Fruit fly (Drosophila melanogaster): ENCODE results near the gene CG11768.

dm6 chr3R:8779823-8780222 lies 11.8 kb upstream of the CG11768 start, which contains the start of gene CG33191:
- TF ChIP-seq foxo (GFP tag; optimal IDR thresholded peaks at IDR 0.05) (no peak), Myc (optimal IDR thresholded peaks at IDR 0.05) (no peak), h (GFP tag; optimal IDR thresholded peaks at IDR 0.05) (no peak), tai (GFP tag; optimal IDR thresholded peaks at IDR 0.05) (no peak), jim (GFP tag; optimal IDR thresholded peaks at IDR 0.05) (no peak), Abd-B (GFP tag; optimal IDR thresholded peaks at IDR 0.05) (no peak), brk (GFP tag; optimal IDR thresholded peaks at IDR 0.05) (no peak)

Data from whole organism, wandering third instar larva.